Fruit fly (Drosophila melanogaster) whole organism, adult: Measurements from ENCODE around the gene sordd2.
A peak's percentile ranks its signal among the peaks of the same experiment; 100 is the strongest.

ENCODE experiments used
- CG11617 ChIP-seq: fragments of 200-800 bp; sonication (Bioruptor generic); optimal IDR thresholded peaks from 2 replicates; lab custom pipeline; 2017; ENCODE audit warnings: mild to moderate bottlenecking, missing biosample characterization, missing genetic modification reagents, missing genetic modification characterization
- CG1620 ChIP-seq: fragments of 200-800 bp; sonication (Bioruptor generic); optimal IDR thresholded peaks from 2 replicates; lab custom pipeline; 2016; ENCODE audit warnings: missing biosample characterization, missing genetic modification characterization
- CG7101 ChIP-seq: fragments of 200-800 bp; sonication (Bioruptor generic); optimal IDR thresholded peaks from 2 replicates; lab custom pipeline; 2018; ENCODE audit warnings: missing biosample characterization, mild to moderate bottlenecking, missing genetic modification characterization, moderate library complexity
- Mnt ChIP-seq: fragments of 200-800 bp; sonication (Bioruptor generic); optimal IDR thresholded peaks from 2 replicates; lab custom pipeline; 2016; ENCODE audit warnings: missing biosample characterization, mild to moderate bottlenecking, missing genetic modification characterization
- bab1 ChIP-seq: fragments of 200-800 bp; sonication (Bioruptor generic); optimal IDR thresholded peaks from 3 replicates; lab custom pipeline; 2019; ENCODE audit warnings: missing biosample characterization, mild to moderate bottlenecking, missing genetic modification characterization, moderate library complexity
- kay ChIP-seq: fragments of 200-800 bp; sonication (Bioruptor generic); peaks from one replicate; lab custom pipeline; 2016; ENCODE audit warnings: missing biosample characterization, missing genetic modification characterization, borderline replicate concordance
- ovo ChIP-seq: fragments of 200-800 bp; sonication (Bioruptor generic); optimal IDR thresholded peaks from 2 replicates; lab custom pipeline; 2016; ENCODE audit warnings: missing biosample characterization, missing genetic modification characterization
- toe ChIP-seq: fragments of 200-800 bp; sonication (Bioruptor generic); optimal IDR thresholded peaks from 2 replicates; lab custom pipeline; 2016; ENCODE audit warnings: missing biosample characterization, missing genetic modification characterization

Gene sordd2

DNA sequence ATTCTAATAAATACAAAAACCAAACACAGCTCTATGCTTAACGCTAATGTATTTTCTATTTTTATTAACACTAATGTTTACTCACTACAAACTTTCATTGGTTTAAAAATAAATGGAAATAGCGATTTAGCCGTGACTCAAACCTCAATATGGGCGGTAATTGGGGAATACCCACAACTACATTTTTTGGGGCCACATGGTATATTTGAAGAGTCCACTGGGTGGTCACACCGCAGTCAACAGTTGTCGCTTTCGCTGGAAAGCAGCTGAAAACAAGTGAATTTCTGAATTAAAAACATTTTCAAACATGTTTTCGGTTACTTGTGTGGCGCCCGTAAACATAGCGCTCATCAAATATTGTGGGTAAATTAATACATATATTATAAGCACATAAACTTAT is 50.0 kb downstream of the sordd2 start, which contains the start of gene Mvd:
TSS of gene Mvd (plus strand) at position 222 of the 400 bp plus-strand sequence.
- peak; percentile 68 for TF ChIP-seq bab1 (GFP tag; lab: Kevin White, UChicago)
- peak; percentile 37 for TF ChIP-seq CG1620 (GFP tag; lab: Kevin White, UChicago)
- TF ChIP-seq CG11617 (GFP tag; lab: Kevin White, UChicago), result no peak
- TF ChIP-seq Mnt (GFP tag; lab: Kevin White, UChicago), result peak; percentile 85
- TF ChIP-seq kay (GFP tag; lab: Kevin White, UChicago), result peak; percentile 93
- TF ChIP-seq toe (GFP tag; lab: Kevin White, UChicago), result no peak
- TF ChIP-seq ovo (GFP tag; lab: Kevin White, UChicago), result peak; percentile 2
- peak; percentile 4 for TF ChIP-seq CG7101 (tag; lab: Kevin White, UChicago)
